Worm (Caenorhabditis elegans) whole organism, mixed stage, embryonic: ENCODE data around the gene C50F4.1.

Experiments
- ceh-43 ChIP-seq: fragments of 200-800 bp; sonication (Bioruptor generic); optimal IDR thresholded peaks from 2 replicates; lab custom pipeline; 2018; ENCODE audit warnings: mild to moderate bottlenecking, missing genetic modification characterization, moderate library complexity, missing compliant biosample characterization
- cnd-1 ChIP-seq: fragments of 200-800 bp; sonication (Bioruptor generic); optimal IDR thresholded peaks from 2 replicates; lab custom pipeline; 2018; ENCODE audit warnings: mild to moderate bottlenecking, missing genetic modification characterization, missing compliant biosample characterization
- hlh-1 ChIP-seq: fragments of 150-350 bp; optimal IDR thresholded peaks from 2 replicates; lab custom pipeline; 2014; ENCODE audit warnings: missing biosample characterization, missing genetic modification reagents, missing genetic modification characterization
- lin-13 ChIP-seq: fragments of 150-350 bp; optimal IDR thresholded peaks from 2 replicates; lab custom pipeline; 2014; ENCODE audit warnings: missing biosample characterization, missing genetic modification characterization
- lsy-2 ChIP-seq: fragments of 150-350 bp; optimal IDR thresholded peaks from 2 replicates; lab custom pipeline; 2014; ENCODE audit warnings: missing biosample characterization, missing genetic modification characterization
- nhr-12 ChIP-seq: fragments of 150-350 bp; optimal IDR thresholded peaks from 2 replicates; lab custom pipeline; 2014; ENCODE audit warnings: missing biosample characterization, missing genetic modification characterization
- tbx-8 ChIP-seq: fragments of 200-800 bp; sonication (Bioruptor generic); optimal IDR thresholded peaks from 2 replicates; lab custom pipeline; 2018; ENCODE audit warnings: mild to moderate bottlenecking, missing genetic modification characterization, moderate library complexity, missing compliant biosample characterization
- unc-39 ChIP-seq: fragments of 150-350 bp; optimal IDR thresholded peaks from 2 replicates; lab custom pipeline; 2014; ENCODE audit warnings: missing biosample characterization, missing genetic modification characterization
- unc-62 ChIP-seq: fragments of 150-350 bp; optimal IDR thresholded peaks from 2 replicates; lab custom pipeline; 2014; ENCODE audit warnings: missing biosample characterization, missing genetic modification reagents, missing genetic modification characterization
- ztf-11 ChIP-seq: fragments of 150-350 bp; optimal IDR thresholded peaks from 2 replicates; lab custom pipeline; 2014; ENCODE audit warnings: missing biosample characterization, missing genetic modification characterization

- TF ChIP-seq cnd-1 (no peak), lin-13 (no peak), nhr-12 (tag; lab: Kevin White, UChicago) (no peak), unc-62 (GFP tag; lab: Kevin White, UChicago) (no peak), ceh-43 (GFP tag; lab: Kevin White, UChicago) (no peak), ztf-11 (no peak), hlh-1 (tag; lab: Kevin White, UChicago) (no peak), tbx-8 (GFP tag; lab: Kevin White, UChicago) (no peak), lsy-2 (no peak), unc-39 (tag; lab: Kevin White, UChicago) (no peak)
Observed at ce11 chrV:9500826-9501451, 25.7 kb upstream of the C50F4.1 start, which contains the start of gene swt-5.
